Worm (Caenorhabditis elegans) whole organism, L1 larva: Measurements from ENCODE around the gene lelo-4.

Source experiments
- C04F5.9 ChIP-seq: sonication (generic microtip); optimal IDR thresholded peaks from 2 replicates; lab custom pipeline; 2016; ENCODE audit warnings: missing genetic modification characterization, missing compliant biosample characterization
- C16A3.4 ChIP-seq: fragments of 150-350 bp; optimal IDR thresholded peaks from 2 replicates; lab custom pipeline; 2014; ENCODE audit warnings: missing biosample characterization, missing genetic modification characterization
- C34B4.2 ChIP-seq: sonication (generic microtip); optimal IDR thresholded peaks from 2 replicates; lab custom pipeline; 2017; ENCODE audit warnings: mild to moderate bottlenecking, missing genetic modification characterization, missing compliant biosample characterization
- Y116A8C.19 ChIP-seq: sonication (generic microtip); optimal IDR thresholded peaks from 2 replicates; lab custom pipeline; 2016; ENCODE audit warnings: missing compliant biosample characterization, missing genetic modification characterization, borderline replicate concordance
- aha-1 ChIP-seq: fragments of 150-350 bp; optimal IDR thresholded peaks from 2 replicates; lab custom pipeline; 2014; ENCODE audit warnings: missing biosample characterization, missing genetic modification characterization
- alr-1 ChIP-seq: fragments of 200-800 bp; sonication (Bioruptor generic); optimal IDR thresholded peaks from 2 replicates; lab custom pipeline; 2018; ENCODE audit warnings: borderline replicate concordance, mild to moderate bottlenecking, missing genetic modification characterization, missing compliant biosample characterization
- ama-1 ChIP-seq: fragments of 150-350 bp; optimal IDR thresholded peaks from 2 replicates; lab custom pipeline; 2014
- ceh-63 ChIP-seq: fragments of 200-800 bp; sonication (Bioruptor generic); optimal IDR thresholded peaks from 2 replicates; lab custom pipeline; 2018; ENCODE audit warnings: mild to moderate bottlenecking, missing genetic modification characterization, missing compliant biosample characterization
- ceh-82 ChIP-seq, 3 experiments: fragments of 150-350 bp in 1 of 3; sonication (generic microtip) in 2 of 3; optimal IDR thresholded peaks; 2 replicates each; lab custom pipeline; 2014 to 2017; ENCODE audit warnings: missing biosample characterization in 3 of 3, missing genetic modification characterization in 3 of 3
- ceh-88 ChIP-seq: fragments of 200-800 bp; sonication (Bioruptor generic); IDR thresholded peaks from 2 replicates; pipeline ENCODE4 v1.3.6; 2022; ENCODE audit warnings: missing genetic modification characterization, missing compliant biosample characterization
- ceh-90 ChIP-seq: sonication (generic microtip); optimal IDR thresholded peaks from 2 replicates; lab custom pipeline; 2016; ENCODE audit warnings: missing genetic modification characterization, missing compliant biosample characterization
- ces-1 ChIP-seq: fragments of 150-350 bp; optimal IDR thresholded peaks from 2 replicates; lab custom pipeline; 2014; ENCODE audit warnings: missing biosample characterization, missing genetic modification reagents, missing genetic modification characterization
- efl-3 ChIP-seq: fragments of 200-800 bp; sonication (Bioruptor generic); optimal IDR thresholded peaks from 2 replicates; lab custom pipeline; 2018; ENCODE audit warnings: mild to moderate bottlenecking, missing genetic modification characterization, missing compliant biosample characterization
- egl-13 ChIP-seq: sonication (generic microtip); optimal IDR thresholded peaks from 2 replicates; lab custom pipeline; 2016; ENCODE audit warnings: missing genotype, missing genetic modification reagents, missing genetic modification characterization, missing compliant biosample characterization
- egl-27 ChIP-seq, 2 experiments: fragments of 150-350 bp in 1 of 2; sonication (generic microtip); optimal IDR thresholded peaks; 3 replicates each; lab custom pipeline; 2017 to 2018; ENCODE audit warnings: missing biosample characterization in 2 of 2, missing genetic modification characterization in 2 of 2, missing genetic modification reagents in 2 of 2
- elt-2 ChIP-seq: sonication (generic microtip); optimal IDR thresholded peaks from 2 replicates; lab custom pipeline; 2016; ENCODE audit warnings: missing genetic modification characterization, mild to moderate bottlenecking, inconsistent platforms, missing compliant biosample characterization, missing genetic modification reagents
- fkh-10 ChIP-seq: sonication (generic microtip); optimal IDR thresholded peaks from 2 replicates; lab custom pipeline; 2017; ENCODE audit warnings: missing biosample characterization, missing genetic modification reagents, missing genetic modification characterization
- fkh-4 ChIP-seq: sonication (generic microtip); optimal IDR thresholded peaks from 2 replicates; lab custom pipeline; 2016; ENCODE audit warnings: missing compliant biosample characterization, missing genetic modification characterization, borderline replicate concordance
- fkh-8 ChIP-seq: sonication (generic microtip); optimal IDR thresholded peaks from 2 replicates; lab custom pipeline; 2016; ENCODE audit warnings: mild to moderate bottlenecking, missing genetic modification characterization, missing compliant biosample characterization
- fos-1 ChIP-seq: fragments of 150-350 bp; optimal IDR thresholded peaks from 2 replicates; lab custom pipeline; 2014; ENCODE audit warnings: missing biosample characterization, missing genetic modification characterization
- grh-1 ChIP-seq: fragments of 200-800 bp; sonication (Bioruptor generic); IDR thresholded peaks from 2 replicates; pipeline ENCODE4 v1.3.6; 2022; ENCODE audit warnings: missing genetic modification reagents, missing genetic modification characterization, missing compliant biosample characterization
- hlh-17 ChIP-seq: fragments of 200-800 bp; sonication (Bioruptor generic); optimal IDR thresholded peaks from 2 replicates; lab custom pipeline; 2018; ENCODE audit warnings: missing genetic modification characterization, mild to moderate bottlenecking, missing compliant biosample characterization, moderate library complexity, borderline replicate concordance
- hlh-4 ChIP-seq: sonication (generic microtip); optimal IDR thresholded peaks from 2 replicates; lab custom pipeline; 2016; ENCODE audit warnings: mild to moderate bottlenecking, missing genetic modification characterization, missing compliant biosample characterization
- irx-1 ChIP-seq: sonication (generic microtip); optimal IDR thresholded peaks from 2 replicates; lab custom pipeline; 2016; ENCODE audit warnings: missing genetic modification characterization, missing compliant biosample characterization
- isw-1 ChIP-seq: fragments of 200-800 bp; sonication (Bioruptor generic); IDR thresholded peaks from 2 replicates; pipeline ENCODE4 v1.3.6; 2022; ENCODE audit warnings: missing genetic modification characterization, missing compliant biosample characterization
- jun-1 ChIP-seq: fragments of 150-350 bp; optimal IDR thresholded peaks from 2 replicates; lab custom pipeline; 2014; ENCODE audit warnings: missing biosample characterization, missing genetic modification reagents, missing genetic modification characterization
- lin-15B ChIP-seq: fragments of 150-350 bp; sonication (generic microtip); optimal IDR thresholded peaks from 3 replicates; lab custom pipeline; 2014; ENCODE audit warnings: missing biosample characterization, missing genetic modification characterization
- lin-39 ChIP-seq: fragments of 150-350 bp; optimal IDR thresholded peaks from 2 replicates; lab custom pipeline; 2014; ENCODE audit warnings: missing biosample characterization, missing genetic modification reagents, missing genetic modification characterization
- lir-3 ChIP-seq: sonication (generic microtip); optimal IDR thresholded peaks from 2 replicates; lab custom pipeline; 2016; ENCODE audit warnings: mild to moderate bottlenecking, missing genetic modification characterization, moderate library complexity, missing compliant biosample characterization; ENCODE audit not compliant: poor library complexity
- lsy-2 ChIP-seq, 2 experiments: fragments of 150-350 bp; optimal IDR thresholded peaks; 2 replicates each; lab custom pipeline; 2014; ENCODE audit warnings: missing biosample characterization in 2 of 2, missing genetic modification characterization in 2 of 2
- mab-9 ChIP-seq: fragments of 200-800 bp; sonication (Bioruptor generic); IDR thresholded peaks from 2 replicates; pipeline ENCODE4 v1.3.6; 2022; ENCODE audit warnings: missing genetic modification reagents, missing genetic modification characterization, missing compliant biosample characterization
- mdl-1 ChIP-seq, 2 experiments: fragments of 150-350 bp; optimal IDR thresholded peaks; 2 replicates each; lab custom pipeline; 2014 to 2017; ENCODE audit warnings: missing biosample characterization in 2 of 2, missing genetic modification characterization in 2 of 2, inconsistent platforms in 1 of 2
- mef-2 ChIP-seq: fragments of 150-350 bp; optimal IDR thresholded peaks from 2 replicates; lab custom pipeline; 2014; ENCODE audit warnings: missing biosample characterization, missing genetic modification characterization
- nhr-11 ChIP-seq: fragments of 150-350 bp; optimal IDR thresholded peaks from 2 replicates; lab custom pipeline; 2014; ENCODE audit warnings: missing biosample characterization, missing genetic modification characterization
- nhr-12 ChIP-seq: sonication (generic microtip); optimal IDR thresholded peaks from 2 replicates; lab custom pipeline; 2017; ENCODE audit warnings: missing biosample characterization, missing genetic modification characterization
- nhr-19 ChIP-seq: fragments of 200-800 bp; sonication (Bioruptor generic); conservative IDR thresholded peaks from 2 replicates; pipeline ENCODE4 v1.3.6; 2022; ENCODE audit warnings: missing genetic modification characterization, missing compliant biosample characterization
- nhr-20 ChIP-seq: sonication (generic microtip); optimal IDR thresholded peaks from 2 replicates; lab custom pipeline; 2016; ENCODE audit warnings: mild to moderate bottlenecking, missing genetic modification characterization, missing compliant biosample characterization
- nhr-28 ChIP-seq: fragments of 150-350 bp; optimal IDR thresholded peaks from 2 replicates; lab custom pipeline; 2014; ENCODE audit warnings: missing biosample characterization, missing genetic modification characterization
- nhr-47 ChIP-seq: sonication (generic microtip); optimal IDR thresholded peaks from 2 replicates; lab custom pipeline; 2016; ENCODE audit warnings: mild to moderate bottlenecking, missing genetic modification characterization, moderate library complexity, missing compliant biosample characterization
- nhr-71 ChIP-seq: sonication (generic microtip); optimal IDR thresholded peaks from 2 replicates; lab custom pipeline; 2016; ENCODE audit warnings: mild to moderate bottlenecking, missing genetic modification characterization, moderate library complexity, missing compliant biosample characterization
- nhr-85 ChIP-seq: sonication (generic microtip); peaks from one replicate; lab custom pipeline; 2016; ENCODE audit warnings: missing genetic modification characterization, inconsistent platforms, missing compliant biosample characterization
- pag-3 ChIP-seq: sonication (generic microtip); optimal IDR thresholded peaks from 2 replicates; lab custom pipeline; 2017; ENCODE audit warnings: missing genetic modification characterization, mild to moderate bottlenecking, missing compliant biosample characterization, antibody characterized with exemption, borderline replicate concordance; ENCODE audit not compliant: insufficient read depth
- skn-1 ChIP-seq: fragments of 150-350 bp; optimal IDR thresholded peaks from 2 replicates; lab custom pipeline; 2014; ENCODE audit warnings: missing biosample characterization, missing genetic modification characterization
- snpc-4 ChIP-seq: fragments of 150-350 bp; optimal IDR thresholded peaks from 2 replicates; lab custom pipeline; 2014; ENCODE audit warnings: missing biosample characterization, missing genetic modification characterization
- snu-23 ChIP-seq: sonication (generic microtip); optimal IDR thresholded peaks from 2 replicates; lab custom pipeline; 2016; ENCODE audit warnings: missing genetic modification characterization, missing compliant biosample characterization
- sptf-1 ChIP-seq: fragments of 150-350 bp; optimal IDR thresholded peaks from 2 replicates; lab custom pipeline; 2014; ENCODE audit warnings: missing biosample characterization, missing genetic modification characterization
- tbx-2 ChIP-seq: sonication (generic microtip); optimal IDR thresholded peaks from 2 replicates; lab custom pipeline; 2016; ENCODE audit warnings: missing genetic modification characterization, missing compliant biosample characterization
- unc-130 ChIP-seq: fragments of 150-350 bp; optimal IDR thresholded peaks from 2 replicates; lab custom pipeline; 2017; ENCODE audit warnings: missing biosample characterization, missing genetic modification characterization, inconsistent platforms
- unc-30 ChIP-seq: sonication (generic microtip); optimal IDR thresholded peaks from 2 replicates; lab custom pipeline; 2017; ENCODE audit warnings: missing biosample characterization, missing genetic modification characterization
- unc-62 ChIP-seq: fragments of 150-350 bp; optimal IDR thresholded peaks from 2 replicates; lab custom pipeline; 2014; ENCODE audit warnings: missing biosample characterization, missing genetic modification reagents, missing genetic modification characterization
- vab-15 ChIP-seq: sonication (generic microtip); optimal IDR thresholded peaks from 2 replicates; lab custom pipeline; 2017; ENCODE audit warnings: missing genotype, mild to moderate bottlenecking, missing genetic modification characterization, missing compliant biosample characterization
- xbp-1 ChIP-seq: sonication (generic microtip); optimal IDR thresholded peaks from 2 replicates; lab custom pipeline; 2016; ENCODE audit warnings: missing genetic modification characterization, missing compliant biosample characterization
- zag-1 ChIP-seq: fragments of 150-350 bp; optimal IDR thresholded peaks from 2 replicates; lab custom pipeline; 2014; ENCODE audit warnings: missing biosample characterization, missing genetic modification characterization
- ztf-11 ChIP-seq, 2 experiments: sonication (generic microtip); optimal IDR thresholded peaks; 2 replicates each; lab custom pipeline; 2016 to 2017; ENCODE audit warnings: missing genetic modification characterization in 2 of 2, missing biosample characterization in 1 of 2, missing compliant biosample characterization in 1 of 2

The lelo-4 gene

ce11 chrII:5698254-5698653, 16.5 kb upstream of the lelo-4 start:
- peak; percentile 51 for TF ChIP-seq elt-2
- no peak for TF ChIP-seq ztf-11 (tag; optimal IDR thresholded peaks at IDR 0.05; lab: Kevin White, UChicago)
- TF ChIP-seq ceh-90 (tag; lab: Kevin White, UChicago), result no peak
- TF ChIP-seq lir-3 (tag; lab: Kevin White, UChicago), result no peak
- peak; percentile 57 for TF ChIP-seq tbx-2
- no peak for TF ChIP-seq snpc-4 (tag; lab: Kevin White, UChicago)
- TF ChIP-seq alr-1 (tag; lab: Kevin White, UChicago), result no peak
- no peak for TF ChIP-seq unc-30 (tag; lab: Kevin White, UChicago)
- TF ChIP-seq nhr-71 (tag; lab: Kevin White, UChicago), result peak; percentile 88
- TF ChIP-seq ceh-82 (tag; optimal IDR thresholded peaks at IDR 0.05; lab: Kevin White, UChicago), result no peak
- peak; percentile 19 for TF ChIP-seq fkh-8 (tag; lab: Kevin White, UChicago)
- no peak for TF ChIP-seq hlh-4
- no peak for TF ChIP-seq ces-1 (GFP tag; lab: Kevin White, UChicago)
- no peak for TF ChIP-seq egl-13 (tag; lab: Kevin White, UChicago)
- TF ChIP-seq hlh-17 (GFP tag; lab: Kevin White, UChicago), result no peak
- TF ChIP-seq isw-1 (GFP tag; lab: Robert Waterston, UW), result no peak
- peak; percentile 77 for TF ChIP-seq snu-23 (GFP tag; lab: Kevin White, UChicago)
- TF ChIP-seq egl-27 (tag; optimal IDR thresholded peaks at IDR 0.05; lab: Kevin White, UChicago), result no peak
- TF ChIP-seq nhr-12 (tag; lab: Kevin White, UChicago), result no peak
- TF ChIP-seq ceh-63, result no peak
- TF ChIP-seq mef-2 (tag; lab: Kevin White, UChicago), result no peak
- TF ChIP-seq grh-1, result no peak
- peak; percentile 36 for TF ChIP-seq nhr-11
- no peak for TF ChIP-seq irx-1
- no peak for TF ChIP-seq xbp-1
- TF ChIP-seq nhr-20 (tag; lab: Kevin White, UChicago), result peak; percentile 77
- no peak for TF ChIP-seq C34B4.2 (tag; lab: Kevin White, UChicago)
- no peak for TF ChIP-seq efl-3
- TF ChIP-seq fos-1 (tag; lab: Kevin White, UChicago), result no peak
- no peak for TF ChIP-seq lin-39 (tag; lab: Kevin White, UChicago)
- TF ChIP-seq aha-1 (tag; lab: Kevin White, UChicago), result no peak
- no peak for TF ChIP-seq fkh-10 (GFP tag; lab: Kevin White, UChicago)
- peak; percentile 50 for TF ChIP-seq C16A3.4 (tag; lab: Kevin White, UChicago)
- TF ChIP-seq pag-3 (tag; lab: Kevin White, UChicago), result peak; percentile 81
- TF ChIP-seq zag-1 (tag; lab: Kevin White, UChicago), result no peak
- no peak for TF ChIP-seq sptf-1 (tag; lab: Kevin White, UChicago)
- peak; percentile 46 for TF ChIP-seq vab-15
- no peak for TF ChIP-seq C04F5.9 (tag; lab: Kevin White, UChicago)
- no peak for TF ChIP-seq ceh-88 (GFP tag; lab: Robert Waterston, UW)
- no peak for TF ChIP-seq ama-1 (lab: Kevin White, UChicago)
- TF ChIP-seq jun-1, result no peak
- peak in 1 of 2 experiments; percentile 26 for TF ChIP-seq mdl-1 (tag; optimal IDR thresholded peaks at IDR 0.05; lab: Kevin White, UChicago)
- no peak for TF ChIP-seq mab-9 (GFP tag; lab: Robert Waterston, UW)
- TF ChIP-seq Y116A8C.19 (tag; lab: Kevin White, UChicago), result no peak
- peak; percentile 33 for TF ChIP-seq nhr-47 (tag; lab: Kevin White, UChicago)
- TF ChIP-seq unc-130, result peak; percentile 81
- peak; percentile 56 for TF ChIP-seq nhr-85 (tag; lab: Kevin White, UChicago)
- TF ChIP-seq lsy-2 (tag; optimal IDR thresholded peaks at IDR 0.05; lab: Kevin White, UChicago), result peak; percentile 44 to 55
- peak; percentile 4 for TF ChIP-seq skn-1
- peak; percentile 82 for TF ChIP-seq nhr-19 (GFP tag; lab: Robert Waterston, UW)
- TF ChIP-seq lin-15B, result no peak
- no peak for TF ChIP-seq fkh-4 (tag; lab: Kevin White, UChicago)
- no peak for TF ChIP-seq unc-62 (GFP tag; lab: Kevin White, UChicago)
- TF ChIP-seq nhr-28 (tag; lab: Kevin White, UChicago), result no peak
